Worm (Caenorhabditis elegans): ENCODE data around the gene F11E6.10.

Gene F11E6.10

ce11 chrIV:17461222-17461707 lies 1.7 kb downstream of the F11E6.10 start, which contains the start of gene rif-1.1 (continued):
- no peak for TF ChIP-seq fkh-4 (tag; optimal IDR thresholded peaks at IDR 0.05; ENCODE audit: borderline replicate concordance)
- TF ChIP-seq snpc-4 (tag; optimal IDR thresholded peaks at IDR 0.05), result no peak
- TF ChIP-seq ceh-82 (tag; optimal IDR thresholded peaks at IDR 0.05), result peak in 1 of 3 experiments; percentile 57
- TF ChIP-seq lin-14 (GFP tag; optimal IDR thresholded peaks at IDR 0.05), result no peak
- peak; percentile 91 to 94 (median 92) for TF ChIP-seq dpl-1 (GFP tag; optimal IDR thresholded peaks at IDR 0.05)
- no peak for TF ChIP-seq nhr-12 (tag; optimal IDR thresholded peaks at IDR 0.05)
- no peak for TF ChIP-seq isw-1 (GFP tag; IDR thresholded peaks at IDR 0.05)
- no peak for TF ChIP-seq efl-3 (GFP tag; optimal IDR thresholded peaks at IDR 0.05)
- peak; percentile 70 for TF ChIP-seq C16A3.4 (tag; optimal IDR thresholded peaks at IDR 0.05)
- TF ChIP-seq nhr-76 (tag; optimal IDR thresholded peaks at IDR 0.05), result no peak
- TF ChIP-seq Y116A8C.19 (tag; optimal IDR thresholded peaks at IDR 0.05; ENCODE audit: borderline replicate concordance), result no peak
- TF ChIP-seq aly-2 (tag; optimal IDR thresholded peaks at IDR 0.05), result no peak
- peak; percentile 48 for TF ChIP-seq swsn-7 (tag; optimal IDR thresholded peaks at IDR 0.05)
- TF ChIP-seq vab-15 (tag; optimal IDR thresholded peaks at IDR 0.05), result no peak
- TF ChIP-seq jun-1 (tag; optimal IDR thresholded peaks at IDR 0.05), result no peak
- TF ChIP-seq nhr-77 (tag; optimal IDR thresholded peaks at IDR 0.05), result peak; percentile 41
- TF ChIP-seq nhr-20 (tag; optimal IDR thresholded peaks at IDR 0.05), result peak; percentile 44
- TF ChIP-seq fkh-10 (GFP tag; optimal IDR thresholded peaks at IDR 0.05), result no peak
- TF ChIP-seq xbp-1 (tag; optimal IDR thresholded peaks at IDR 0.05), result peak; percentile 17
- TF ChIP-seq elt-3 (tag; optimal IDR thresholded peaks at IDR 0.05), result no peak
- TF ChIP-seq nhr-85 (tag), result peak; percentile 5
- no peak for TF ChIP-seq ztf-4 (tag; optimal IDR thresholded peaks at IDR 0.05)
- no peak for TF ChIP-seq ceh-90 (tag; optimal IDR thresholded peaks at IDR 0.05)
- TF ChIP-seq sox-4 (tag; optimal IDR thresholded peaks at IDR 0.05), result no peak
- no peak for TF ChIP-seq nhr-28 (tag; optimal IDR thresholded peaks at IDR 0.05)
- TF ChIP-seq rnt-1 (tag; optimal IDR thresholded peaks at IDR 0.05), result peak; percentile 54
- TF ChIP-seq unc-30 (tag; optimal IDR thresholded peaks at IDR 0.05), result no peak
- TF ChIP-seq ceh-88 (GFP tag; IDR thresholded peaks at IDR 0.05), result no peak
- no peak for TF ChIP-seq irx-1 (tag; optimal IDR thresholded peaks at IDR 0.05)
- no peak for TF ChIP-seq mep-1 (tag; optimal IDR thresholded peaks at IDR 0.05)
- no peak for TF ChIP-seq mdl-1 (tag; optimal IDR thresholded peaks at IDR 0.05)
- no peak for TF ChIP-seq ama-1 (optimal IDR thresholded peaks at IDR 0.05)
- no peak for TF ChIP-seq sup-37 (GFP tag; optimal IDR thresholded peaks at IDR 0.05)
- TF ChIP-seq mef-2 (tag; optimal IDR thresholded peaks at IDR 0.05), result no peak
- TF ChIP-seq nhr-84 (tag; optimal IDR thresholded peaks at IDR 0.05), result no peak
- peak; percentile 59 for TF ChIP-seq snu-23 (GFP tag; optimal IDR thresholded peaks at IDR 0.05)
- no peak for TF ChIP-seq mab-9 (GFP tag; IDR thresholded peaks at IDR 0.05)
- TF ChIP-seq ceh-63 (GFP tag; optimal IDR thresholded peaks at IDR 0.05), result no peak
- TF ChIP-seq ces-1 (GFP tag; optimal IDR thresholded peaks at IDR 0.05), result no peak
- no peak for TF ChIP-seq lin-39 (tag; optimal IDR thresholded peaks at IDR 0.05)
- TF ChIP-seq tbx-2 (tag; optimal IDR thresholded peaks at IDR 0.05), result peak; percentile 36
- TF ChIP-seq lin-15B (tag; optimal IDR thresholded peaks at IDR 0.05), result no peak
- TF ChIP-seq efl-1 (optimal IDR thresholded peaks at IDR 0.05), result peak; percentile 93 to 94
- peak; percentile 93 to 99 for TF ChIP-seq efl-1 (GFP tag; optimal IDR thresholded peaks at IDR 0.05 in 1 of 2)
- no peak for TF ChIP-seq sptf-1 (tag; optimal IDR thresholded peaks at IDR 0.05)
- no peak for TF ChIP-seq nhr-237 (tag; optimal IDR thresholded peaks at IDR 0.05)
- no peak for TF ChIP-seq pqm-1 (tag; optimal IDR thresholded peaks at IDR 0.05)
- peak; percentile 6 for TF ChIP-seq hpl-2 (GFP tag; optimal IDR thresholded peaks at IDR 0.05)
- peak; percentile 22 for TF ChIP-seq dsc-1 (tag; optimal IDR thresholded peaks at IDR 0.05)
- no peak for TF ChIP-seq unc-62 (GFP tag; optimal IDR thresholded peaks at IDR 0.05)
- no peak for TF ChIP-seq pag-3 (tag; optimal IDR thresholded peaks at IDR 0.05; ENCODE audit: borderline replicate concordance, insufficient read depth)
- no peak for TF ChIP-seq nhr-11 (tag; optimal IDR thresholded peaks at IDR 0.05)
- TF ChIP-seq nhr-90 (tag; optimal IDR thresholded peaks at IDR 0.05; ENCODE audit: poor library complexity), result peak; percentile 30
- no peak for TF ChIP-seq unc-86 (tag; optimal IDR thresholded peaks at IDR 0.05)
- TF ChIP-seq nhr-71 (tag; optimal IDR thresholded peaks at IDR 0.05), result no peak
